Fruit fly (Drosophila melanogaster) whole organism, pupa: ENCODE results near the gene CG12607.

ENCODE experiments used
- CG10348 ChIP-seq: fragments of 200-800 bp; sonication (Bioruptor generic); IDR thresholded peaks from 2 replicates; pipeline ENCODE4 v1.3.6; 2022; ENCODE audit warnings: missing biosample characterization, missing genetic modification characterization
- CG14655 ChIP-seq: fragments of 200-800 bp; sonication (Bioruptor generic); optimal IDR thresholded peaks from 3 replicates; lab custom pipeline; 2017; ENCODE audit warnings: mild to moderate bottlenecking, missing biosample characterization, missing genetic modification reagents, missing genetic modification characterization
- CG15710 ChIP-seq: fragments of 200-800 bp; sonication (Bioruptor generic); optimal IDR thresholded peaks from 2 replicates; lab custom pipeline; 2018; ENCODE audit warnings: missing biosample characterization, mild to moderate bottlenecking, missing genetic modification characterization, moderate library complexity
- CG34367 ChIP-seq: fragments of 200-800 bp; sonication (Bioruptor generic); optimal IDR thresholded peaks from 2 replicates; lab custom pipeline; 2018; ENCODE audit warnings: missing biosample characterization, mild to moderate bottlenecking, missing genetic modification characterization
- CG4496 ChIP-seq: fragments of 200-800 bp; sonication (Bioruptor generic); IDR thresholded peaks from 3 replicates; pipeline ENCODE4 v1.3.6; 2022; ENCODE audit warnings: missing biosample characterization, missing genetic modification characterization
- CG8159 ChIP-seq: fragments of 200-800 bp; sonication (Bioruptor generic); optimal IDR thresholded peaks from 3 replicates; lab custom pipeline; 2018; ENCODE audit warnings: missing biosample characterization, mild to moderate bottlenecking, missing genetic modification characterization, moderate library complexity
- CG8301 ChIP-seq: fragments of 200-800 bp; sonication (Bioruptor generic); optimal IDR thresholded peaks from 2 replicates; lab custom pipeline; 2018; ENCODE audit warnings: missing biosample characterization, mild to moderate bottlenecking, missing genetic modification characterization
- EcR ChIP-seq: fragments of 200-800 bp; sonication (Bioruptor generic); optimal IDR thresholded peaks from 3 replicates; lab custom pipeline; 2019; ENCODE audit warnings: missing biosample characterization, missing genetic modification characterization, mild to moderate bottlenecking, moderate library complexity, missing genetic modification reagents
- Pif1A ChIP-seq: fragments of 200-800 bp; sonication (Bioruptor generic); optimal IDR thresholded peaks from 3 replicates; lab custom pipeline; 2016; ENCODE audit warnings: missing biosample characterization, missing genetic modification characterization
- Pif1B ChIP-seq: fragments of 200-800 bp; sonication (Bioruptor generic); optimal IDR thresholded peaks from 3 replicates; lab custom pipeline; 2016; ENCODE audit warnings: missing biosample characterization, missing genetic modification characterization
- Snoo ChIP-seq: fragments of 200-800 bp; sonication (Bioruptor generic); optimal IDR thresholded peaks from 3 replicates; lab custom pipeline; 2017; ENCODE audit warnings: missing biosample characterization, mild to moderate bottlenecking, missing genetic modification characterization, inconsistent platforms

DNA sequence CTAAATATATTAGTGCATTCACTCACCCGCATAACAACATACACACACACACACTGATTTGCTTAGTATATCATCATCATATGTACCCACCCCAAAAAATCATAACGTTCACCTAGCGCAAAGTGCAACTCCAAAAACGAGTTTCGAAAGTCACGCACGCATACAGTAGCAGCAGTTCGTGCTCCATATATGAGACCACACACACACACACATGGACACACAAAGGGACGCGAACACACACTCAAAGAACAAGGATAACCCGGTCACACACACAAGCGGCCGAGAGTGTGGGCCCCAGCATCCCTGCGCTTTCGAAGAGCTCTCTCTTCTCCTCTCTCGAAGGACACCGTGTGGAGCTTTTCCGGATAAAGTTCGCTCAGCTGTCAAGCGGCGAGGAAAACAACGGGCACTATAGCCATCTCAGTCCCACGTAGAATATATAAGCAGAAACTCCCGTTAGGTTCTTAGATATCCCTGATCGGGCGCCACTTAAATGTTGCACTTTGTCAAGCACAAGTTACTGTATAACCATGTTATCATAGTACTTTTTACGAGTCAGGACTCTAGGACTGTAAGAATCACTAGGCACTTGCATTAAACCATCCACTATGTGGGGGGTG lies 15.2 kb upstream of the CG12607 start:
- no peak for TF ChIP-seq CG8159 (tag; lab: Kevin White, UChicago)
- no peak for TF ChIP-seq EcR (GFP tag; lab: Kevin White, UChicago)
- TF ChIP-seq Pif1B (GFP tag; lab: Kevin White, UChicago), result no peak
- TF ChIP-seq CG15710, result no peak
- no peak for TF ChIP-seq Snoo
- TF ChIP-seq CG10348 (GFP tag; lab: Robert Waterston, UW), result no peak
- no peak for TF ChIP-seq CG14655 (GFP tag; lab: Kevin White, UChicago)
- no peak for TF ChIP-seq CG4496
- no peak for TF ChIP-seq CG34367 (tag; lab: Kevin White, UChicago)
- no peak for TF ChIP-seq Pif1A (GFP tag; lab: Kevin White, UChicago)
- no peak for TF ChIP-seq CG8301
